Fruit fly (Drosophila melanogaster) whole organism, pupa: ENCODE measurements around the gene CG9263.

Experiments
- CG10348 ChIP-seq: fragments of 200-800 bp; sonication (Bioruptor generic); IDR thresholded peaks from 2 replicates; pipeline ENCODE4 v1.3.6; 2022; ENCODE audit warnings: missing biosample characterization, missing genetic modification characterization
- CG12605 ChIP-seq: fragments of 200-800 bp; sonication (Bioruptor generic); IDR thresholded peaks from 2 replicates; pipeline ENCODE4 v1.3.6; 2022; ENCODE audit warnings: missing biosample characterization, missing genetic modification characterization
- CG13204 ChIP-seq: fragments of 200-800 bp; sonication (Bioruptor generic); optimal IDR thresholded peaks from 2 replicates; lab custom pipeline; 2018; ENCODE audit warnings: missing biosample characterization, mild to moderate bottlenecking, missing genetic modification characterization, moderate library complexity
- CG14655 ChIP-seq: fragments of 200-800 bp; sonication (Bioruptor generic); optimal IDR thresholded peaks from 3 replicates; lab custom pipeline; 2017; ENCODE audit warnings: mild to moderate bottlenecking, missing biosample characterization, missing genetic modification reagents, missing genetic modification characterization
- CG15710 ChIP-seq: fragments of 200-800 bp; sonication (Bioruptor generic); optimal IDR thresholded peaks from 2 replicates; lab custom pipeline; 2018; ENCODE audit warnings: missing biosample characterization, mild to moderate bottlenecking, missing genetic modification characterization, moderate library complexity
- CG17806 ChIP-seq: fragments of 200-800 bp; sonication (Bioruptor generic); optimal IDR thresholded peaks from 2 replicates; lab custom pipeline; 2018; ENCODE audit warnings: missing biosample characterization, mild to moderate bottlenecking, missing genetic modification characterization, moderate library complexity
- CG32121 ChIP-seq: fragments of 200-800 bp; sonication (Bioruptor generic); IDR thresholded peaks from 2 replicates; pipeline ENCODE4 v1.3.6; 2022; ENCODE audit warnings: missing biosample characterization, missing genetic modification characterization
- CG34367 ChIP-seq: fragments of 200-800 bp; sonication (Bioruptor generic); optimal IDR thresholded peaks from 2 replicates; lab custom pipeline; 2018; ENCODE audit warnings: missing biosample characterization, mild to moderate bottlenecking, missing genetic modification characterization
- CG4496 ChIP-seq: fragments of 200-800 bp; sonication (Bioruptor generic); IDR thresholded peaks from 3 replicates; pipeline ENCODE4 v1.3.6; 2022; ENCODE audit warnings: missing biosample characterization, missing genetic modification characterization
- CG8159 ChIP-seq: fragments of 200-800 bp; sonication (Bioruptor generic); optimal IDR thresholded peaks from 3 replicates; lab custom pipeline; 2018; ENCODE audit warnings: missing biosample characterization, mild to moderate bottlenecking, missing genetic modification characterization, moderate library complexity
- CG8301 ChIP-seq: fragments of 200-800 bp; sonication (Bioruptor generic); optimal IDR thresholded peaks from 2 replicates; lab custom pipeline; 2018; ENCODE audit warnings: missing biosample characterization, mild to moderate bottlenecking, missing genetic modification characterization
- CG9948 ChIP-seq: fragments of 200-800 bp; sonication (Bioruptor generic); optimal IDR thresholded peaks from 2 replicates; lab custom pipeline; 2018; ENCODE audit warnings: missing biosample characterization, mild to moderate bottlenecking, missing genetic modification characterization, moderate library complexity
- D1 ChIP-seq: fragments of 200-800 bp; sonication (Bioruptor generic); optimal IDR thresholded peaks from 2 replicates; lab custom pipeline; 2018; ENCODE audit warnings: missing biosample characterization, mild to moderate bottlenecking, missing genetic modification characterization, moderate library complexity
- EcR ChIP-seq: fragments of 200-800 bp; sonication (Bioruptor generic); optimal IDR thresholded peaks from 3 replicates; lab custom pipeline; 2019; ENCODE audit warnings: missing biosample characterization, missing genetic modification characterization, mild to moderate bottlenecking, moderate library complexity, missing genetic modification reagents
- Ets98B ChIP-seq: fragments of 200-800 bp; sonication (Bioruptor generic); IDR thresholded peaks from 2 replicates; pipeline ENCODE4 v1.3.6; 2022; ENCODE audit warnings: missing biosample characterization, missing genetic modification characterization
- Pif1A ChIP-seq: fragments of 200-800 bp; sonication (Bioruptor generic); optimal IDR thresholded peaks from 3 replicates; lab custom pipeline; 2016; ENCODE audit warnings: missing biosample characterization, missing genetic modification characterization
- Pif1B ChIP-seq: fragments of 200-800 bp; sonication (Bioruptor generic); optimal IDR thresholded peaks from 3 replicates; lab custom pipeline; 2016; ENCODE audit warnings: missing biosample characterization, missing genetic modification characterization
- Snoo ChIP-seq: fragments of 200-800 bp; sonication (Bioruptor generic); optimal IDR thresholded peaks from 3 replicates; lab custom pipeline; 2017; ENCODE audit warnings: missing biosample characterization, mild to moderate bottlenecking, missing genetic modification characterization, inconsistent platforms
- fd96Ca ChIP-seq: fragments of 200-800 bp; sonication (Bioruptor generic); IDR thresholded peaks from 3 replicates; pipeline ENCODE4 v1.3.6; 2022; ENCODE audit warnings: missing biosample characterization, missing genetic modification characterization
- gl ChIP-seq: fragments of 200-800 bp; sonication (Bioruptor generic); optimal IDR thresholded peaks from 2 replicates; lab custom pipeline; 2018; ENCODE audit warnings: missing biosample characterization, mild to moderate bottlenecking, missing genetic modification characterization
- rn ChIP-seq: fragments of 200-800 bp; sonication (Bioruptor generic); IDR thresholded peaks from 2 replicates; pipeline ENCODE4 v1.3.6; 2022; ENCODE audit warnings: missing biosample characterization, missing genetic modification characterization

Gene CG9263

DNA sequence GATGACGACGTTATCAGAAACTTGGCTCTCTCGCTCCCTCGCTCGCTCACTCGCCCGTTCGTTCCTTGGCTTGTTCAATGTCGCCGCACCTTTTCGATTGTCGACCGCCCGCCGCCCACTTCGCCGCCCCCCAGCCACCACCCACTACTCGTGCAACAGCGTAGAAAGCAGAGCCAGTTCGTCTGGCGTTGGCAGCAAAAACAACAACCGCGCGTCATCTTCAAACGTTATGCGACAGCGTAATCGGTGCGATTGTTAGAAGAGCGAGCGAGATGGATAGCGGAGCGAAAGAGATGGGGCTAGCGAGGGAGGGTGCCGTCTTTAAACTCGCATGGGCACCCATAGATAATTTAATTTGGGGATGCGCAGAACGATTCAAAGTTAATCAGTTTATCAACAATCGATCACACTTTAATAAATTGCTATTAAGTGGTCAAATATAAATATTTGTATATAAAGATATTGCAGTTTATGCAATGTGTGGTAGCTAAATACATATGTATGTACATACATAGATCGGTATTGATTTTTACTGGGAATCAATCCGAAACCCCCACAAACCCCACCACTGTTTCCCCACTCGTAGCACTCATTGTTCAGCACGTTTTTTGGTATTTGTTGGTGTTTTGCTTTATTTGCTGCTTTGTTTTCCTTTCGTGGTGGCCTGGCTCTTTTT is 28.0 kb downstream of the CG9263 start:
- peak; percentile 39 for TF ChIP-seq CG15710 (tag; lab: Kevin White, UChicago)
- peak; percentile 18 for TF ChIP-seq CG14655
- TF ChIP-seq gl, result no peak
- TF ChIP-seq rn (GFP tag; lab: Robert Waterston, UW), result no peak
- TF ChIP-seq CG8301, result peak; percentile 16
- TF ChIP-seq CG10348 (GFP tag; lab: Robert Waterston, UW), result peak; percentile 53; the same call in 1 of the 2 replicates
- no peak for TF ChIP-seq CG9948 (tag; lab: Kevin White, UChicago)
- no peak for TF ChIP-seq CG8159 (tag; lab: Kevin White, UChicago)
- TF ChIP-seq CG4496 (GFP tag; lab: Robert Waterston, UW), result peak; percentile 2; the same call in 1 of the 3 replicates
- peak; percentile 38 for TF ChIP-seq CG32121 (GFP tag; lab: Robert Waterston, UW)
- TF ChIP-seq Ets98B (GFP tag; lab: Robert Waterston, UW), result peak; percentile 7
- TF ChIP-seq EcR, result peak; percentile 86
- TF ChIP-seq CG12605 (GFP tag; lab: Robert Waterston, UW), result 0 out of 2 replicates have a peak, but pooled peaks have one; percentile 13
- TF ChIP-seq Pif1A, result no peak
- TF ChIP-seq CG13204 (GFP tag; lab: Kevin White, UChicago), result peak; percentile 83
- TF ChIP-seq Snoo, result peak; percentile 78
- no peak for TF ChIP-seq CG17806 (tag; lab: Kevin White, UChicago)
- no peak for TF ChIP-seq Pif1B (GFP tag; lab: Kevin White, UChicago)
- no peak for TF ChIP-seq D1 (tag; lab: Kevin White, UChicago)
- peak; percentile 52; the same call in 2 of the 3 replicates for TF ChIP-seq fd96Ca
- TF ChIP-seq CG34367 (tag; lab: Kevin White, UChicago), result no peak

DNA sequence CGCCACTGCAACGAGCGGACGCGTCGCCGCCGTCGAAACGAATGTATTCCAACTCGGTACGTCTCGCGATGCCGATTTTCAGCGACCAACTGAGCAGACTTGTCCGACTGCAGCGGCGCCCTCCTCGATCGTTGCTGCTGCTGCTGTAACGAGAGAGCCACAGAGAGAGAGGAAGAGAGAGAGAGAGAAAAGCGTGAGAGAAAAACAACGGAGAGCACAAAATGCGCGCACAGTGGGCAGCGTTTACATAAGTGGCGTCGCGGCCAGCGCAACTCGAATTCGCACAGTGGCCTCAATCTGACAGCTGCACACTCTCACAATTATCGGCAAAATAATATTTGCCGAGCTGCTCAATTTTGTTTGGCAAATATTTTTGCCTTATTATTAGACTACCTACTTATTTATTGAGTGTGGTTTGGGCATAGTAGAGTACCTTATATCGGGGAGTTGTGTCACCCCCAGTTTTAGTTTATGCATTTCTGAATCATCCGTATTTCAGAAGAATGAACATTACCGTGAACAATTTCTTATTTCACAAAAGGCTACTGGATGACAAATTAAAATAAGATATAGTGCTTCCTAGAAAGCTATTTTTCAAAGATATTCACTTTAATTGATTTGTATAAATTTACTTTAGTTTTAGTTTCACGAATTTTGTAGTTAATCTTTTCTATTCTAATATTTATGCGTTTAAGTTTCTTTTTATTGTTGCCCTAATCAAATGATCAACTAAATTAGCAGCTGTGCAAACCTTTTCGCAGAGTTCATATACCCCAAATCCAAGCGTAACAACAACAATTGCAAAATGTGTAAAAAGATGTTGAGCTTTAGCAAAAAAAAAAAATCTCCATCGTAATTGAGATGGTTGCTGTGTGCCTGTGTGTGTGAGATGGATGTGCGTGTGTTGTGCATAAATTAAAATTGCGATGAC is 28.8 kb downstream of the CG9263 start:
- TF ChIP-seq CG17806 (tag; lab: Kevin White, UChicago), result peak; percentile 29
- peak; percentile 37 for TF ChIP-seq CG15710 (tag; lab: Kevin White, UChicago)
- TF ChIP-seq Pif1B (GFP tag; lab: Kevin White, UChicago), result peak; percentile 50
- peak; percentile 77 for TF ChIP-seq CG12605 (GFP tag; lab: Robert Waterston, UW)
- no peak for TF ChIP-seq CG34367 (tag; lab: Kevin White, UChicago)
- TF ChIP-seq EcR, result no peak
- peak; percentile 79 for TF ChIP-seq Ets98B (GFP tag; lab: Robert Waterston, UW)
- TF ChIP-seq Pif1A, result peak; percentile 19
- TF ChIP-seq CG8159 (tag; lab: Kevin White, UChicago), result peak; percentile 51
- no peak for TF ChIP-seq CG10348 (GFP tag; lab: Robert Waterston, UW)
- peak; percentile 70 for TF ChIP-seq CG14655
- TF ChIP-seq fd96Ca, result peak; percentile 68; the same call in 2 of the 3 replicates
- no peak for TF ChIP-seq rn (GFP tag; lab: Robert Waterston, UW)
- no peak for TF ChIP-seq Snoo
- TF ChIP-seq CG4496 (GFP tag; lab: Robert Waterston, UW), result peak; percentile 62
- TF ChIP-seq D1 (tag; lab: Kevin White, UChicago), result peak; percentile 25
- peak; percentile 85 for TF ChIP-seq CG13204 (GFP tag; lab: Kevin White, UChicago)
- peak; percentile 42 for TF ChIP-seq CG8301
- TF ChIP-seq gl, result peak; percentile 20
- TF ChIP-seq CG32121 (GFP tag; lab: Robert Waterston, UW), result no peak; the same call in 1 of the 2 replicates
- TF ChIP-seq CG9948 (tag; lab: Kevin White, UChicago), result peak; percentile 15

dm6 chr2L:13513033-13513330 is 29.4 kb downstream of the CG9263 start:
- TF ChIP-seq rn (GFP tag; lab: Robert Waterston, UW), result no peak
- TF ChIP-seq CG12605 (GFP tag; lab: Robert Waterston, UW), result no peak
- no peak for TF ChIP-seq CG8301
- TF ChIP-seq CG13204 (GFP tag; lab: Kevin White, UChicago), result peak; percentile 97
- TF ChIP-seq gl, result no peak
- TF ChIP-seq CG15710 (tag; lab: Kevin White, UChicago), result no peak
- no peak for TF ChIP-seq CG32121 (GFP tag; lab: Robert Waterston, UW)

dm6 chr2L:13512182-13513032 is 30.0 kb downstream of the CG9263 start:
- peak; percentile 39; the same call in 1 of the 2 replicates for TF ChIP-seq CG32121 (GFP tag; lab: Robert Waterston, UW)
- TF ChIP-seq EcR, result no peak
- no peak for TF ChIP-seq CG8301
- peak; percentile 20 for TF ChIP-seq Pif1A
- no peak for TF ChIP-seq CG17806 (tag; lab: Kevin White, UChicago)
- TF ChIP-seq CG8159 (tag; lab: Kevin White, UChicago), result peak; percentile 24
- peak; percentile 25 for TF ChIP-seq CG15710 (tag; lab: Kevin White, UChicago)
- TF ChIP-seq CG34367 (tag; lab: Kevin White, UChicago), result peak; percentile 8
- peak; percentile 14 for TF ChIP-seq D1 (tag; lab: Kevin White, UChicago)
- TF ChIP-seq CG14655, result peak; percentile 27
- TF ChIP-seq Ets98B (GFP tag; lab: Robert Waterston, UW), result peak; percentile 55
- TF ChIP-seq fd96Ca, result peak; percentile 8; the same call in 1 of the 3 replicates
- TF ChIP-seq Snoo, result no peak
- peak; percentile 48; the same call in 1 of the 2 replicates for TF ChIP-seq CG12605 (GFP tag; lab: Robert Waterston, UW)
- TF ChIP-seq CG4496 (GFP tag; lab: Robert Waterston, UW), result peak; percentile 63
- TF ChIP-seq Pif1B (GFP tag; lab: Kevin White, UChicago), result peak; percentile 1
